Worm (Caenorhabditis elegans) whole organism, young adult: ENCODE results near the gene rif-1.1.
A peak's percentile ranks its signal among the peaks of the same experiment; 100 is the strongest.

Experiments used
- B0261.1 ChIP-seq: sonication (generic microtip); optimal IDR thresholded peaks from 2 replicates; lab custom pipeline; 2016; ENCODE audit warnings: mild to moderate bottlenecking, missing genetic modification characterization, moderate library complexity, missing compliant biosample characterization
- C06A6.2 ChIP-seq: fragments of 200-800 bp; sonication (Bioruptor generic); conservative IDR thresholded peaks from 2 replicates; pipeline ENCODE4 v1.3.6; 2022; ENCODE audit warnings: missing genetic modification characterization, missing compliant biosample characterization
- C17E4.6 ChIP-seq: fragments of 200-800 bp; sonication (Bioruptor generic); IDR thresholded peaks from 2 replicates; pipeline ENCODE4 v1.3.6; 2022; ENCODE audit warnings: missing genetic modification reagents, missing genetic modification characterization, missing compliant biosample characterization
- F37B4.10 ChIP-seq: fragments of 200-800 bp; sonication (Bioruptor generic); IDR thresholded peaks from 2 replicates; pipeline ENCODE4 v1.3.6; 2022; ENCODE audit warnings: missing genetic modification characterization, missing compliant biosample characterization
- F39B2.1 ChIP-seq: fragments of 200-800 bp; sonication (Bioruptor generic); IDR thresholded peaks from 2 replicates; pipeline ENCODE4 v1.3.6; 2022; ENCODE audit warnings: missing genetic modification reagents, missing genetic modification characterization, missing compliant biosample characterization
- F52B5.7 ChIP-seq: sonication (generic microtip); optimal IDR thresholded peaks from 2 replicates; lab custom pipeline; 2016; ENCODE audit warnings: mild to moderate bottlenecking, missing genetic modification characterization, missing compliant biosample characterization
- T07F8.4 ChIP-seq: sonication (generic microtip); optimal IDR thresholded peaks from 2 replicates; lab custom pipeline; 2016; ENCODE audit warnings: mild to moderate bottlenecking, missing genetic modification characterization, moderate library complexity, missing compliant biosample characterization
- Y67H2A.10 ChIP-seq: fragments of 200-800 bp; sonication (Bioruptor generic); conservative IDR thresholded peaks from 2 replicates; pipeline ENCODE4 v1.3.6; 2022; ENCODE audit warnings: missing genetic modification reagents, missing genetic modification characterization, missing compliant biosample characterization
- Y79H2A.3 ChIP-seq: fragments of 200-800 bp; sonication (Bioruptor generic); conservative IDR thresholded peaks from 2 replicates; pipeline ENCODE4 v1.3.6; 2022; ENCODE audit warnings: missing genetic modification reagents, missing genetic modification characterization, missing compliant biosample characterization
- Y95B8A.8 ChIP-seq: fragments of 200-800 bp; sonication (Bioruptor generic); IDR thresholded peaks from 2 replicates; pipeline ENCODE4 v1.3.6; 2022; ENCODE audit warnings: missing genetic modification reagents, missing genetic modification characterization, missing compliant biosample characterization
- akir-1 ChIP-seq: fragments of 200-800 bp; sonication (Bioruptor generic); optimal IDR thresholded peaks from 2 replicates; lab custom pipeline; 2018; ENCODE audit warnings: mild to moderate bottlenecking, missing genetic modification characterization, moderate library complexity, missing compliant biosample characterization
- aptf-2 ChIP-seq: fragments of 200-800 bp; sonication (Bioruptor generic); conservative IDR thresholded peaks from 2 replicates; pipeline ENCODE4 v1.3.6; 2022; ENCODE audit warnings: missing genetic modification reagents, missing genetic modification characterization, missing compliant biosample characterization
- attf-6 ChIP-seq: fragments of 200-800 bp; sonication (Bioruptor generic); IDR thresholded peaks from 2 replicates; pipeline ENCODE4 v1.3.6; 2022; ENCODE audit warnings: missing genetic modification reagents, missing genetic modification characterization, missing compliant biosample characterization
- bed-1 ChIP-seq: fragments of 200-800 bp; sonication (Bioruptor generic); IDR thresholded peaks from 2 replicates; pipeline ENCODE4 v1.3.6; 2022; ENCODE audit warnings: missing genetic modification reagents, missing genetic modification characterization, missing compliant biosample characterization
- bed-2 ChIP-seq: fragments of 200-800 bp; sonication (Bioruptor generic); IDR thresholded peaks from 2 replicates; pipeline ENCODE4 v1.3.6; 2022; ENCODE audit warnings: missing genetic modification reagents, missing genetic modification characterization, missing compliant biosample characterization
- cebp-1 ChIP-seq, 2 experiments: fragments of 200-800 bp in 1 of 2; sonication (Bioruptor generic) in 1 of 2; sonication (generic microtip) in 1 of 2; IDR thresholded peaks in 1 of 2; optimal IDR thresholded peaks in 1 of 2; 2 replicates each; pipeline versions ENCODE4 v1.3.6 to Lab custom; 2017 to 2022; ENCODE audit warnings: missing compliant biosample characterization in 2 of 2, missing genetic modification characterization in 2 of 2, mild to moderate bottlenecking in 1 of 2, missing genetic modification reagents in 1 of 2, moderate library complexity in 1 of 2
- cebp-2 ChIP-seq: fragments of 200-800 bp; sonication (Bioruptor generic); IDR thresholded peaks from 2 replicates; pipeline ENCODE4 v1.3.6; 2022; ENCODE audit warnings: missing genetic modification characterization, missing compliant biosample characterization
- ceh-100 ChIP-seq: fragments of 200-800 bp; sonication (Bioruptor generic); IDR thresholded peaks from 2 replicates; pipeline ENCODE4 v1.3.6; 2022; ENCODE audit warnings: missing genetic modification reagents, missing genetic modification characterization, missing compliant biosample characterization
- ceh-27 ChIP-seq: fragments of 200-800 bp; sonication (Bioruptor generic); optimal IDR thresholded peaks from 2 replicates; lab custom pipeline; 2018; ENCODE audit warnings: mild to moderate bottlenecking, missing genetic modification characterization, moderate library complexity, missing compliant biosample characterization
- dox-1 ChIP-seq: fragments of 200-800 bp; sonication (Bioruptor generic); IDR thresholded peaks from 2 replicates; pipeline ENCODE4 v1.3.6; 2022; ENCODE audit warnings: missing genetic modification reagents, missing genetic modification characterization, missing compliant biosample characterization
- dpl-1 ChIP-seq: fragments of 150-350 bp; optimal IDR thresholded peaks from 2 replicates; lab custom pipeline; 2014; ENCODE audit warnings: missing biosample characterization, missing genetic modification reagents, missing genetic modification characterization
- egl-18 ChIP-seq: fragments of 200-800 bp; sonication (Bioruptor generic); IDR thresholded peaks from 2 replicates; pipeline ENCODE4 v1.3.6; 2022; ENCODE audit warnings: missing genetic modification reagents, missing genetic modification characterization, missing compliant biosample characterization
- egrh-3 ChIP-seq: fragments of 200-800 bp; sonication (Bioruptor generic); IDR thresholded peaks from 2 replicates; pipeline ENCODE4 v1.3.6; 2022; ENCODE audit warnings: missing genetic modification reagents, missing genetic modification characterization, missing compliant biosample characterization
- ekl-4 ChIP-seq: fragments of 200-800 bp; sonication (Bioruptor generic); IDR thresholded peaks from 2 replicates; pipeline ENCODE4 v1.3.6; 2022; ENCODE audit warnings: missing genetic modification reagents, missing genetic modification characterization, missing compliant biosample characterization
- gei-17 ChIP-seq: fragments of 200-800 bp; sonication (Bioruptor generic); optimal IDR thresholded peaks from 2 replicates; lab custom pipeline; 2018; ENCODE audit warnings: mild to moderate bottlenecking, missing genetic modification characterization, missing compliant biosample characterization
- hlh-26 ChIP-seq: fragments of 200-800 bp; sonication (Bioruptor generic); conservative IDR thresholded peaks from 2 replicates; pipeline ENCODE4 v1.3.6; 2022; ENCODE audit warnings: missing genetic modification reagents, missing genetic modification characterization, missing compliant biosample characterization
- hmg-1.2 ChIP-seq: fragments of 200-800 bp; sonication (Bioruptor generic); IDR thresholded peaks from 2 replicates; pipeline ENCODE4 v1.3.6; 2022; ENCODE audit warnings: missing genetic modification reagents, missing genetic modification characterization, missing compliant biosample characterization
- hsf-1 ChIP-seq: fragments of 200-800 bp; sonication (Bioruptor generic); IDR thresholded peaks from 2 replicates; pipeline ENCODE4 v1.3.6; 2022; ENCODE audit warnings: missing genetic modification reagents, missing genetic modification characterization, missing compliant biosample characterization
- lag-1 ChIP-seq: fragments of 200-800 bp; sonication (Bioruptor generic); IDR thresholded peaks from 2 replicates; pipeline ENCODE4 v1.3.6; 2022; ENCODE audit warnings: missing genetic modification reagents, missing genetic modification characterization, missing compliant biosample characterization
- let-526 ChIP-seq: fragments of 200-800 bp; sonication (Bioruptor generic); IDR thresholded peaks from 2 replicates; pipeline ENCODE4 v1.3.6; 2022; ENCODE audit warnings: missing genetic modification reagents, missing genetic modification characterization, missing compliant biosample characterization
- lin-40 ChIP-seq: sonication (generic microtip); optimal IDR thresholded peaks from 2 replicates; lab custom pipeline; 2016; ENCODE audit warnings: missing genetic modification characterization, mild to moderate bottlenecking, missing compliant biosample characterization, missing genotype, missing genetic modification reagents
- lin-54 ChIP-seq: fragments of 200-800 bp; sonication (Bioruptor generic); optimal IDR thresholded peaks from 2 replicates; lab custom pipeline; 2018; ENCODE audit warnings: mild to moderate bottlenecking, missing genetic modification characterization, missing compliant biosample characterization
- madf-3 ChIP-seq: fragments of 200-800 bp; sonication (Bioruptor generic); IDR thresholded peaks from 2 replicates; pipeline ENCODE4 v1.3.6; 2022; ENCODE audit warnings: missing genetic modification reagents, missing genetic modification characterization, missing compliant biosample characterization
- mcd-1 ChIP-seq: fragments of 200-800 bp; sonication (Bioruptor generic); IDR thresholded peaks from 2 replicates; pipeline ENCODE4 v1.3.6; 2022; ENCODE audit warnings: missing genetic modification reagents, missing genetic modification characterization, missing compliant biosample characterization
- mes-4 ChIP-seq: sonication (generic microtip); optimal IDR thresholded peaks from 2 replicates; lab custom pipeline; 2016; ENCODE audit warnings: missing genotype, missing genetic modification characterization, missing compliant biosample characterization
- nhr-120 ChIP-seq: fragments of 200-800 bp; sonication (Bioruptor generic); IDR thresholded peaks from 2 replicates; pipeline ENCODE4 v1.3.6; 2022; ENCODE audit warnings: missing genetic modification characterization, missing compliant biosample characterization
- nhr-27 ChIP-seq: fragments of 200-800 bp; sonication (Bioruptor generic); optimal IDR thresholded peaks from 2 replicates; lab custom pipeline; 2018; ENCODE audit warnings: mild to moderate bottlenecking, missing genetic modification characterization, moderate library complexity, missing compliant biosample characterization
- nhr-80 ChIP-seq: sonication (generic microtip); optimal IDR thresholded peaks from 2 replicates; lab custom pipeline; 2016; ENCODE audit warnings: missing genetic modification characterization, missing compliant biosample characterization
- nhr-90 ChIP-seq: sonication (generic microtip); optimal IDR thresholded peaks from 2 replicates; lab custom pipeline; 2016; ENCODE audit warnings: missing genotype, mild to moderate bottlenecking, missing genetic modification characterization, missing compliant biosample characterization
- rec-8 ChIP-seq, 2 experiments: sonication (generic microtip); optimal IDR thresholded peaks; 2 replicates each; lab custom pipeline; 2016; ENCODE audit warnings: mild to moderate bottlenecking in 2 of 2, missing genetic modification characterization in 2 of 2, missing genetic modification reagents in 2 of 2, missing genotype in 2 of 2, missing biosample characterization in 1 of 2, missing compliant biosample characterization in 1 of 2, moderate library complexity in 1 of 2
- repo-1 ChIP-seq: sonication (generic microtip); optimal IDR thresholded peaks from 2 replicates; lab custom pipeline; 2017; ENCODE audit warnings: mild to moderate bottlenecking, missing genetic modification characterization, missing compliant biosample characterization
- snpc-1.3 ChIP-seq: sonication (generic microtip); optimal IDR thresholded peaks from 2 replicates; lab custom pipeline; 2017; ENCODE audit warnings: missing genetic modification characterization, mild to moderate bottlenecking, missing compliant biosample characterization, antibody characterized with exemption, moderate library complexity, missing genotype, missing genetic modification reagents; ENCODE audit not compliant: insufficient read depth
- snpc-3.4 ChIP-seq: sonication (generic microtip); optimal IDR thresholded peaks from 2 replicates; lab custom pipeline; 2017; ENCODE audit warnings: missing genetic modification characterization, mild to moderate bottlenecking, missing compliant biosample characterization, antibody characterized with exemption, moderate library complexity, missing genotype, missing genetic modification reagents
- snpc-4 ChIP-seq, 5 experiments: fragments of 150-350 bp in 1 of 5; sonication (generic microtip) in 4 of 5; optimal IDR thresholded peaks; 2 replicates each; lab custom pipeline; 2014 to 2018; ENCODE audit warnings: missing genetic modification characterization in 5 of 5, missing biosample characterization in 3 of 5, antibody characterized with exemption in 2 of 5, mild to moderate bottlenecking in 2 of 5, missing compliant biosample characterization in 2 of 5, missing genotype in 2 of 5, moderate library complexity in 2 of 5, missing genetic modification reagents in 1 of 5
- unc-130 ChIP-seq: sonication (generic microtip); optimal IDR thresholded peaks from 2 replicates; lab custom pipeline; 2016; ENCODE audit warnings: missing genetic modification reagents, missing genetic modification characterization, missing compliant biosample characterization
- ztf-18 ChIP-seq: sonication (generic microtip); optimal IDR thresholded peaks from 2 replicates; lab custom pipeline; 2016; ENCODE audit warnings: missing genotype, mild to moderate bottlenecking, missing genetic modification characterization, missing compliant biosample characterization
- ztf-6 ChIP-seq: fragments of 200-800 bp; sonication (Bioruptor generic); IDR thresholded peaks from 2 replicates; pipeline ENCODE4 v1.3.6; 2022; ENCODE audit warnings: missing genetic modification reagents, missing genetic modification characterization, missing compliant biosample characterization

The rif-1.1 gene

DNA sequence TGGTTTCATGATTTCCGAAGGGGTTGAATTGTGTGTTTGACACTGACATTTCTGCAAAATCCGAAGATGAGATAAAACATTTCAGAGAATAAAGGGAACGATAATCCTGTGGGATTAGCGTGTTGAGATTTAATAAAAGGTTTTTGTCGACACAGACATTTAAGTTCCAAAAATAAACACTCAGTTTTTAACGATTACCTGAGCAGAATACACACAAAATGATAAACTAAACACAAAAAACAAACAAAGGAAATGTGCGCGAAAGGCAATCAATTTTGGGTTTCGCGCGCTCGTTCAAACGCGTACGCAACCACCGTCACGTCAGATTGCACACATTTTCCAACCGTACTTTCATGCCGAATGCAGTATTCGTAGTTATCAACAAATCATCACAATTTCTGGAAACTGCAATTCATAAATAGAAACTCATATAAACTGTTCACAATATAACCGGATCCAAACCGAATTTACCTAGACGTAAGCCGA, at the start of gene rif-1.1:
Gene rif-1.1 (minus strand): TSS at position 51 of the 486 bp plus-strand sequence.
- TF ChIP-seq nhr-80, result peak; percentile 1
- no peak for TF ChIP-seq lin-40
- no peak for TF ChIP-seq gei-17 (GFP tag; lab: Kevin White, UChicago)
- no peak for TF ChIP-seq F37B4.10 (GFP tag; lab: Robert Waterston, UW)
- peak; percentile 74 for TF ChIP-seq ekl-4
- TF ChIP-seq snpc-3.4 (tag; lab: Kevin White, UChicago), result peak; percentile 67
- peak; percentile 53; the same call in 1 of the 2 replicates for TF ChIP-seq Y95B8A.8
- no peak for TF ChIP-seq rec-8 (tag; optimal IDR thresholded peaks at IDR 0.05; lab: Kevin White, UChicago)
- no peak for TF ChIP-seq egrh-3 (GFP tag; lab: Robert Waterston, UW)
- TF ChIP-seq madf-3 (GFP tag; lab: Robert Waterston, UW), result peak; percentile 87
- no peak for TF ChIP-seq ceh-100
- no peak for TF ChIP-seq cebp-1 (GFP tag; IDR thresholded peaks at IDR 0.05; lab: Robert Waterston, UW)
- no peak for TF ChIP-seq cebp-1 (tag; optimal IDR thresholded peaks at IDR 0.05; lab: Kevin White, UChicago)
- TF ChIP-seq cebp-2, result no peak
- peak; percentile 50; the same call in 1 of the 2 replicates for TF ChIP-seq aptf-2
- TF ChIP-seq ztf-6 (GFP tag; lab: Robert Waterston, UW), result no peak
- no peak for TF ChIP-seq F39B2.1 (GFP tag; lab: Robert Waterston, UW)
- TF ChIP-seq Y67H2A.10 (GFP tag; lab: Robert Waterston, UW), result no peak
- no peak for TF ChIP-seq nhr-27 (tag; lab: Kevin White, UChicago)
- TF ChIP-seq lin-54 (GFP tag; lab: Kevin White, UChicago), result peak; percentile 88
- TF ChIP-seq mes-4 (tag; lab: Kevin White, UChicago), result no peak
- peak; percentile 87 for TF ChIP-seq attf-6 (GFP tag; lab: Robert Waterston, UW)
- peak; percentile 93 for TF ChIP-seq dpl-1
- no peak for TF ChIP-seq hlh-26 (GFP tag; lab: Robert Waterston, UW)
- TF ChIP-seq C17E4.6, result peak; percentile 66; the same call in 1 of the 2 replicates
- TF ChIP-seq nhr-90, result no peak
- TF ChIP-seq lag-1 (GFP tag; lab: Robert Waterston, UW), result no peak
- TF ChIP-seq T07F8.4, result no peak
- TF ChIP-seq ztf-18 (tag; lab: Kevin White, UChicago), result no peak
- TF ChIP-seq hsf-1 (GFP tag; lab: Robert Waterston, UW), result peak; percentile 76
- no peak for TF ChIP-seq C06A6.2 (GFP tag; lab: Robert Waterston, UW)
- no peak for TF ChIP-seq Y79H2A.3
- no peak for TF ChIP-seq F52B5.7 (tag; lab: Kevin White, UChicago)
- TF ChIP-seq akir-1 (GFP tag; lab: Kevin White, UChicago), result no peak
- no peak for TF ChIP-seq nhr-120 (GFP tag; lab: Robert Waterston, UW)
- TF ChIP-seq ceh-27 (GFP tag; lab: Kevin White, UChicago), result no peak
- TF ChIP-seq unc-130 (GFP tag; lab: Kevin White, UChicago), result peak; percentile 56
- TF ChIP-seq let-526 (GFP tag; lab: Robert Waterston, UW), result no peak
- peak; percentile 7 for TF ChIP-seq snpc-1.3 (tag; lab: Kevin White, UChicago)
- TF ChIP-seq snpc-4 (GFP tag; optimal IDR thresholded peaks at IDR 0.05; lab: Kevin White, UChicago), result peak; percentile 67
- TF ChIP-seq snpc-4 (tag; optimal IDR thresholded peaks at IDR 0.05; lab: Kevin White, UChicago), result peak in 3 of 4 experiments; percentile 54 to 89 (median 82)
- TF ChIP-seq mcd-1, result peak; percentile 60
- TF ChIP-seq hmg-1.2, result peak; percentile 45; the same call in 1 of the 2 replicates
- no peak for TF ChIP-seq egl-18
- TF ChIP-seq repo-1 (tag; lab: Kevin White, UChicago), result no peak
- TF ChIP-seq dox-1 (GFP tag; lab: Robert Waterston, UW), result peak; percentile 84
- no peak for TF ChIP-seq bed-2 (GFP tag; lab: Robert Waterston, UW)
- TF ChIP-seq bed-1 (GFP tag; lab: Robert Waterston, UW), result no peak
- no peak for TF ChIP-seq B0261.1 (tag; lab: Kevin White, UChicago)
